Worm (Caenorhabditis elegans) whole organism, early embryonic: ENCODE results near the gene fbxl-1.
A peak's percentile ranks its signal among the peaks of the same experiment; 100 is the strongest.

Experiments
- B0310.2 ChIP-seq: sonication (generic microtip); optimal IDR thresholded peaks from 2 replicates; lab custom pipeline; 2016; ENCODE audit warnings: mild to moderate bottlenecking, missing genetic modification characterization, missing compliant biosample characterization
- F13C5.2 ChIP-seq: sonication (generic microtip); optimal IDR thresholded peaks from 2 replicates; lab custom pipeline; 2017; ENCODE audit warnings: mild to moderate bottlenecking, missing genetic modification characterization, inconsistent platforms, missing compliant biosample characterization
- aly-1 ChIP-seq: sonication (generic microtip); optimal IDR thresholded peaks from 2 replicates; lab custom pipeline; 2016; ENCODE audit warnings: missing genetic modification characterization, missing compliant biosample characterization
- ama-1 ChIP-seq: fragments of 150-350 bp; optimal IDR thresholded peaks from 2 replicates; lab custom pipeline; 2014
- ceh-13 ChIP-seq: fragments of 200-800 bp; sonication (Bioruptor generic); optimal IDR thresholded peaks from 2 replicates; lab custom pipeline; 2018; ENCODE audit warnings: mild to moderate bottlenecking, missing genetic modification characterization, missing compliant biosample characterization
- ceh-36 ChIP-seq: sonication (generic microtip); optimal IDR thresholded peaks from 2 replicates; lab custom pipeline; 2016; ENCODE audit warnings: missing genetic modification characterization, inconsistent platforms, missing compliant biosample characterization
- ets-7 ChIP-seq: sonication (generic microtip); optimal IDR thresholded peaks from 2 replicates; lab custom pipeline; 2016; ENCODE audit warnings: missing genotype, missing genetic modification characterization, missing compliant biosample characterization
- flt-1 ChIP-seq: fragments of 200-800 bp; sonication (Bioruptor generic); IDR thresholded peaks from 2 replicates; pipeline ENCODE4 v1.3.6; 2022; ENCODE audit warnings: missing genetic modification characterization, missing compliant biosample characterization
- hmbx-1 ChIP-seq: sonication (generic microtip); optimal IDR thresholded peaks from 2 replicates; lab custom pipeline; 2016; ENCODE audit warnings: mild to moderate bottlenecking, missing genetic modification characterization, missing compliant biosample characterization
- hmg-4 ChIP-seq: fragments of 200-800 bp; sonication (Bioruptor generic); optimal IDR thresholded peaks from 2 replicates; lab custom pipeline; 2018; ENCODE audit warnings: mild to moderate bottlenecking, missing genetic modification characterization, missing compliant biosample characterization
- hnd-1 ChIP-seq: sonication (generic microtip); optimal IDR thresholded peaks from 2 replicates; lab custom pipeline; 2016; ENCODE audit warnings: missing genetic modification characterization, missing compliant biosample characterization
- pes-1 ChIP-seq: fragments of 200-800 bp; sonication (Bioruptor generic); IDR thresholded peaks from 2 replicates; pipeline ENCODE4 v1.3.6; 2022; ENCODE audit warnings: missing genetic modification reagents, missing genetic modification characterization, missing compliant biosample characterization
- scrt-1 ChIP-seq: fragments of 200-800 bp; sonication (Bioruptor generic); IDR thresholded peaks from 2 replicates; pipeline ENCODE4 v1.3.6; 2022; ENCODE audit warnings: missing genetic modification characterization, missing compliant biosample characterization
- sea-1 ChIP-seq: fragments of 200-800 bp; sonication (Bioruptor generic); conservative IDR thresholded peaks from 2 replicates; pipeline ENCODE4 v1.3.6; 2022; ENCODE audit warnings: missing genetic modification characterization, missing compliant biosample characterization
- tbx-11 ChIP-seq: fragments of 200-800 bp; sonication (Bioruptor generic); IDR thresholded peaks from 2 replicates; pipeline ENCODE4 v1.3.6; 2022; ENCODE audit warnings: missing genetic modification characterization, missing compliant biosample characterization
- tbx-37 ChIP-seq: fragments of 200-800 bp; sonication (Bioruptor generic); conservative IDR thresholded peaks from 2 replicates; pipeline ENCODE4 v1.3.6; 2022; ENCODE audit warnings: missing genetic modification reagents, missing genetic modification characterization, missing compliant biosample characterization
- tra-4 ChIP-seq: sonication (generic microtip); optimal IDR thresholded peaks from 2 replicates; lab custom pipeline; 2017; ENCODE audit warnings: missing genetic modification characterization, missing compliant biosample characterization

The fbxl-1 gene

ce11 chrIII:8227511-8227910, at the start of gene fbxl-1:
Gene fbxl-1 (plus strand): TSS chrIII:8227830.
- no peak for TF ChIP-seq pes-1
- no peak for TF ChIP-seq ceh-36
- TF ChIP-seq ets-7 (tag; lab: Kevin White, UChicago) = no peak
- TF ChIP-seq tbx-37 = no peak
- TF ChIP-seq sea-1 = no peak
- TF ChIP-seq F13C5.2 (tag; lab: Kevin White, UChicago) = peak; percentile 10
- no peak for TF ChIP-seq ama-1

ce11 chrIII:8178924-8179323, 48.7 kb upstream of the fbxl-1 start, which contains the start of gene C50C3.5:
Gene C50C3.5 (plus strand): TSS chrIII:8179224.
- TF ChIP-seq ceh-13 (GFP tag; lab: Kevin White, UChicago) = no peak
- no peak for TF ChIP-seq hnd-1 (tag; lab: Kevin White, UChicago)
- TF ChIP-seq ets-7 (tag; lab: Kevin White, UChicago) = no peak
- TF ChIP-seq B0310.2 (tag; lab: Kevin White, UChicago) = no peak
- no peak for TF ChIP-seq hmg-4 (GFP tag; lab: Kevin White, UChicago)
- TF ChIP-seq flt-1 (GFP tag; lab: Robert Waterston, UW) = no peak
- no peak for TF ChIP-seq aly-1
- no peak for TF ChIP-seq hmbx-1 (tag; lab: Kevin White, UChicago)
- TF ChIP-seq tra-4 (tag; lab: Kevin White, UChicago) = no peak
- TF ChIP-seq tbx-37 = no peak
- no peak for TF ChIP-seq tbx-11 (GFP tag; lab: Robert Waterston, UW)
- TF ChIP-seq ceh-36 = no peak
- TF ChIP-seq sea-1 = no peak
- TF ChIP-seq scrt-1 (GFP tag; lab: Robert Waterston, UW) = no peak
- TF ChIP-seq F13C5.2 (tag; lab: Kevin White, UChicago) = no peak
- no peak for TF ChIP-seq ama-1
- no peak for TF ChIP-seq pes-1

ce11 chrIII:8181581-8181980, 46.0 kb upstream of the fbxl-1 start, which contains the start of gene spc-2:
Gene spc-2 (plus strand): TSS chrIII:8181881.
- TF ChIP-seq flt-1 (GFP tag; lab: Robert Waterston, UW) (no peak), aly-1 (no peak), ceh-36 (no peak), F13C5.2 (tag; lab: Kevin White, UChicago) (no peak), pes-1 (no peak), ama-1 (no peak), scrt-1 (GFP tag; lab: Robert Waterston, UW) (no peak), tra-4 (tag; lab: Kevin White, UChicago) (no peak), hnd-1 (tag; lab: Kevin White, UChicago) (no peak)

ce11 chrIII:8182573-8182972, 45.1 kb upstream of the fbxl-1 start:
- TF ChIP-seq tra-4 (tag; lab: Kevin White, UChicago) = no peak
- no peak for TF ChIP-seq ama-1
- TF ChIP-seq tbx-11 (GFP tag; lab: Robert Waterston, UW) = no peak
- no peak for TF ChIP-seq scrt-1 (GFP tag; lab: Robert Waterston, UW)
- TF ChIP-seq sea-1 = no peak
- no peak for TF ChIP-seq hnd-1 (tag; lab: Kevin White, UChicago)
- TF ChIP-seq hmbx-1 (tag; lab: Kevin White, UChicago) = no peak
- TF ChIP-seq hmg-4 (GFP tag; lab: Kevin White, UChicago) = no peak
- TF ChIP-seq B0310.2 (tag; lab: Kevin White, UChicago) = no peak
- no peak for TF ChIP-seq flt-1 (GFP tag; lab: Robert Waterston, UW)
- TF ChIP-seq aly-1 = no peak
- no peak for TF ChIP-seq F13C5.2 (tag; lab: Kevin White, UChicago)
- no peak for TF ChIP-seq pes-1
- TF ChIP-seq ceh-36 = no peak
- TF ChIP-seq ceh-13 (GFP tag; lab: Kevin White, UChicago) = no peak
- no peak for TF ChIP-seq tbx-37
- no peak for TF ChIP-seq ets-7 (tag; lab: Kevin White, UChicago)

ce11 chrIII:8185130-8185529, 42.5 kb upstream of the fbxl-1 start:
- TF ChIP-seq pes-1 (no peak), tra-4 (tag; lab: Kevin White, UChicago) (no peak), sea-1 (no peak), tbx-11 (GFP tag; lab: Robert Waterston, UW) (no peak), aly-1 (no peak), B0310.2 (tag; lab: Kevin White, UChicago) (no peak), flt-1 (GFP tag; lab: Robert Waterston, UW) (no peak), hmg-4 (GFP tag; lab: Kevin White, UChicago) (no peak), ceh-13 (GFP tag; lab: Kevin White, UChicago) (no peak), ama-1 (no peak)

- TF ChIP-seq tbx-11 (GFP tag; lab: Robert Waterston, UW) = no peak
- TF ChIP-seq scrt-1 (GFP tag; lab: Robert Waterston, UW) = no peak
- no peak for TF ChIP-seq tbx-37
- TF ChIP-seq ceh-36 = no peak
- no peak for TF ChIP-seq ama-1
- TF ChIP-seq hmbx-1 (tag; lab: Kevin White, UChicago) = no peak
- no peak for TF ChIP-seq ceh-13 (GFP tag; lab: Kevin White, UChicago)
- no peak for TF ChIP-seq aly-1
- no peak for TF ChIP-seq tra-4 (tag; lab: Kevin White, UChicago)
- no peak for TF ChIP-seq hmg-4 (GFP tag; lab: Kevin White, UChicago)
- TF ChIP-seq hnd-1 (tag; lab: Kevin White, UChicago) = no peak
- TF ChIP-seq B0310.2 (tag; lab: Kevin White, UChicago) = no peak
- no peak for TF ChIP-seq pes-1
- TF ChIP-seq F13C5.2 (tag; lab: Kevin White, UChicago) = no peak
- TF ChIP-seq sea-1 = no peak
- no peak for TF ChIP-seq flt-1 (GFP tag; lab: Robert Waterston, UW)
- TF ChIP-seq ets-7 (tag; lab: Kevin White, UChicago) = no peak
Measured at ce11 chrIII:8190505-8190904, 37.1 kb upstream of the fbxl-1 start, which contains the start of gene C50C3.19. Gene C50C3.19 (plus strand): TSS chrIII:8190805.

- TF ChIP-seq ama-1 (no peak), hmg-4 (GFP tag; lab: Kevin White, UChicago) (no peak), hmbx-1 (tag; lab: Kevin White, UChicago) (no peak), tbx-37 (no peak), scrt-1 (GFP tag; lab: Robert Waterston, UW) (no peak), aly-1 (no peak)
Measured at ce11 chrIII:8191695-8192094, 35.9 kb upstream of the fbxl-1 start, which contains the start of gene C50C3.1. Gene C50C3.1 (plus strand): TSS chrIII:8191995.

- no peak for TF ChIP-seq ama-1
- no peak for TF ChIP-seq hmg-4 (GFP tag; lab: Kevin White, UChicago)
- TF ChIP-seq ets-7 (tag; lab: Kevin White, UChicago) = no peak
- no peak for TF ChIP-seq hnd-1 (tag; lab: Kevin White, UChicago)
- no peak for TF ChIP-seq aly-1
Measured at ce11 chrIII:8199060-8199459, 28.6 kb upstream of the fbxl-1 start.
